Worm (Caenorhabditis elegans) whole organism, mixed stage, embryonic: ENCODE data around the gene kcc-3.
"Not testable (repeated sequence)": the region's sequence is repeated elsewhere in the genome, so short reads cannot be mapped to it uniquely, and the experiment has no call there.

Experiments used
- M03D4.4 ChIP-seq: sonication (generic microtip); optimal IDR thresholded peaks from 2 replicates; lab custom pipeline; 2017; ENCODE audit warnings: mild to moderate bottlenecking, missing genetic modification characterization, missing compliant biosample characterization
- bed-3 ChIP-seq: fragments of 200-800 bp; sonication (Bioruptor generic); optimal IDR thresholded peaks from 3 replicates; lab custom pipeline; 2018; ENCODE audit warnings: mild to moderate bottlenecking, missing genetic modification characterization, moderate library complexity, missing compliant biosample characterization
- blmp-1 ChIP-seq: fragments of 150-350 bp; optimal IDR thresholded peaks from 2 replicates; lab custom pipeline; 2014; ENCODE audit warnings: missing biosample characterization, missing genetic modification characterization
- ceh-39 ChIP-seq: fragments of 150-350 bp; optimal IDR thresholded peaks from 2 replicates; lab custom pipeline; 2014; ENCODE audit warnings: missing biosample characterization, missing genetic modification characterization
- ceh-43 ChIP-seq: fragments of 200-800 bp; sonication (Bioruptor generic); optimal IDR thresholded peaks from 2 replicates; lab custom pipeline; 2018; ENCODE audit warnings: mild to moderate bottlenecking, missing genetic modification characterization, moderate library complexity, missing compliant biosample characterization
- ceh-83 ChIP-seq: fragments of 200-800 bp; sonication (Bioruptor generic); optimal IDR thresholded peaks from 2 replicates; lab custom pipeline; 2018; ENCODE audit warnings: mild to moderate bottlenecking, missing genetic modification characterization, missing compliant biosample characterization
- ces-1 ChIP-seq: fragments of 150-350 bp; optimal IDR thresholded peaks from 2 replicates; lab custom pipeline; 2014; ENCODE audit warnings: missing biosample characterization, missing genetic modification reagents, missing genetic modification characterization
- cnd-1 ChIP-seq: fragments of 200-800 bp; sonication (Bioruptor generic); optimal IDR thresholded peaks from 2 replicates; lab custom pipeline; 2018; ENCODE audit warnings: mild to moderate bottlenecking, missing genetic modification characterization, missing compliant biosample characterization
- drap-1 ChIP-seq: fragments of 200-800 bp; sonication (Bioruptor generic); optimal IDR thresholded peaks from 3 replicates; lab custom pipeline; 2018; ENCODE audit warnings: mild to moderate bottlenecking, missing genetic modification characterization, missing compliant biosample characterization
- elt-3 ChIP-seq: fragments of 150-350 bp; optimal IDR thresholded peaks from 2 replicates; lab custom pipeline; 2014; ENCODE audit warnings: missing biosample characterization, missing genetic modification characterization
- flh-1 ChIP-seq: fragments of 200-800 bp; sonication (Bioruptor generic); optimal IDR thresholded peaks from 2 replicates; lab custom pipeline; 2018; ENCODE audit warnings: mild to moderate bottlenecking, missing genetic modification characterization, moderate library complexity, missing compliant biosample characterization
- ham-2 ChIP-seq: fragments of 200-800 bp; sonication (Bioruptor generic); optimal IDR thresholded peaks from 2 replicates; lab custom pipeline; 2018; ENCODE audit warnings: mild to moderate bottlenecking, missing genetic modification characterization, missing compliant biosample characterization
- hlh-1 ChIP-seq: fragments of 150-350 bp; optimal IDR thresholded peaks from 2 replicates; lab custom pipeline; 2014; ENCODE audit warnings: missing biosample characterization, missing genetic modification reagents, missing genetic modification characterization
- lin-13 ChIP-seq: fragments of 150-350 bp; optimal IDR thresholded peaks from 2 replicates; lab custom pipeline; 2014; ENCODE audit warnings: missing biosample characterization, missing genetic modification characterization
- lsy-2 ChIP-seq: fragments of 150-350 bp; optimal IDR thresholded peaks from 2 replicates; lab custom pipeline; 2014; ENCODE audit warnings: missing biosample characterization, missing genetic modification characterization
- mab-5 ChIP-seq: fragments of 150-350 bp; optimal IDR thresholded peaks from 2 replicates; lab custom pipeline; 2014; ENCODE audit warnings: missing biosample characterization, missing genetic modification characterization
- mls-2 ChIP-seq: sonication (generic microtip); optimal IDR thresholded peaks from 2 replicates; lab custom pipeline; 2016; ENCODE audit warnings: mild to moderate bottlenecking, missing genetic modification characterization, moderate library complexity, missing compliant biosample characterization
- nhr-12 ChIP-seq: fragments of 150-350 bp; optimal IDR thresholded peaks from 2 replicates; lab custom pipeline; 2014; ENCODE audit warnings: missing biosample characterization, missing genetic modification characterization
- nhr-2 ChIP-seq: fragments of 150-350 bp; optimal IDR thresholded peaks from 2 replicates; lab custom pipeline; 2014; ENCODE audit warnings: missing biosample characterization, missing genetic modification characterization
- nhr-237 ChIP-seq: fragments of 150-350 bp; optimal IDR thresholded peaks from 2 replicates; lab custom pipeline; 2014; ENCODE audit warnings: missing biosample characterization, missing genetic modification characterization
- pha-4 ChIP-seq: fragments of 150-350 bp; optimal IDR thresholded peaks from 2 replicates; lab custom pipeline; 2018; ENCODE audit warnings: missing biosample characterization, missing genetic modification reagents, missing genetic modification characterization
- sem-2 ChIP-seq: fragments of 200-800 bp; sonication (Bioruptor generic); optimal IDR thresholded peaks from 2 replicates; lab custom pipeline; 2018; ENCODE audit warnings: mild to moderate bottlenecking, missing genetic modification characterization, missing compliant biosample characterization
- snpc-4 ChIP-seq: fragments of 150-350 bp; optimal IDR thresholded peaks from 2 replicates; lab custom pipeline; 2014; ENCODE audit warnings: missing biosample characterization, missing genetic modification characterization
- tbx-8 ChIP-seq: fragments of 200-800 bp; sonication (Bioruptor generic); optimal IDR thresholded peaks from 2 replicates; lab custom pipeline; 2018; ENCODE audit warnings: mild to moderate bottlenecking, missing genetic modification characterization, moderate library complexity, missing compliant biosample characterization
- unc-39 ChIP-seq: fragments of 150-350 bp; optimal IDR thresholded peaks from 2 replicates; lab custom pipeline; 2014; ENCODE audit warnings: missing biosample characterization, missing genetic modification characterization
- unc-62 ChIP-seq: fragments of 150-350 bp; optimal IDR thresholded peaks from 2 replicates; lab custom pipeline; 2014; ENCODE audit warnings: missing biosample characterization, missing genetic modification reagents, missing genetic modification characterization
- zip-8 ChIP-seq: fragments of 150-350 bp; optimal IDR thresholded peaks from 2 replicates; lab custom pipeline; 2014; ENCODE audit warnings: missing biosample characterization, missing genetic modification characterization
- ztf-11 ChIP-seq: fragments of 150-350 bp; optimal IDR thresholded peaks from 2 replicates; lab custom pipeline; 2014; ENCODE audit warnings: missing biosample characterization, missing genetic modification characterization

The kcc-3 gene

ce11 chrII:7469318-7469717 is 35.2 kb upstream of the kcc-3 start:
- TF ChIP-seq elt-3 (tag; lab: Kevin White, UChicago) (no peak), M03D4.4 (tag; lab: Kevin White, UChicago) (no peak), ces-1 (GFP tag; lab: Kevin White, UChicago) (peak; percentile 57), mab-5 (no peak)

ce11 chrII:7465519-7465918 is 31.4 kb upstream of the kcc-3 start, which contains the start of gene sro-1:
Gene sro-1, minus strand, starts transcription at chrII:7465619.
- TF ChIP-seq mab-5 (no peak), hlh-1 (tag; lab: Kevin White, UChicago) (no peak), zip-8 (tag; lab: Kevin White, UChicago) (no peak), ztf-11 (tag; lab: Kevin White, UChicago) (no peak), sem-2 (GFP tag; lab: Kevin White, UChicago) (no peak), lsy-2 (tag; lab: Kevin White, UChicago) (no peak), ceh-83 (no peak)

- no peak for TF ChIP-seq pha-4 (tag; lab: Kevin White, UChicago)
- no peak for TF ChIP-seq M03D4.4 (tag; lab: Kevin White, UChicago)
- no peak for TF ChIP-seq nhr-237 (tag; lab: Kevin White, UChicago)
- TF ChIP-seq flh-1 (GFP tag; lab: Kevin White, UChicago), result no peak
- no peak for TF ChIP-seq bed-3 (GFP tag; lab: Kevin White, UChicago)
- TF ChIP-seq elt-3 (tag; lab: Kevin White, UChicago), result no peak
- no peak for TF ChIP-seq drap-1 (GFP tag; lab: Kevin White, UChicago)
- TF ChIP-seq nhr-12 (tag; lab: Kevin White, UChicago), result no peak
- no peak for TF ChIP-seq unc-39
- TF ChIP-seq tbx-8, result no peak
- TF ChIP-seq lin-13, result no peak
- no peak for TF ChIP-seq ham-2 (GFP tag; lab: Kevin White, UChicago)
- TF ChIP-seq cnd-1 (tag; lab: Kevin White, UChicago), result no peak
- TF ChIP-seq ces-1 (GFP tag; lab: Kevin White, UChicago), result no peak
- no peak for TF ChIP-seq snpc-4 (tag; lab: Kevin White, UChicago)
- TF ChIP-seq lsy-2 (tag; lab: Kevin White, UChicago), result no peak
- TF ChIP-seq nhr-2 (tag; lab: Kevin White, UChicago), result no peak
- TF ChIP-seq, all 35 proteins: peak for 0
Measured at ce11 chrII:7459205-7459604, 25.1 kb upstream of the kcc-3 start, which contains the start of gene D1022.2. Gene D1022.2, plus strand, starts transcription at chrII:7459505.

ce11 chrII:7458706-7459105 is 24.6 kb upstream of the kcc-3 start, which contains the start of gene D1022.5:
Gene D1022.5, minus strand, starts transcription at chrII:7458806.
- no peak for TF ChIP-seq lsy-2 (tag; lab: Kevin White, UChicago)
- no peak for TF ChIP-seq drap-1 (GFP tag; lab: Kevin White, UChicago)
- TF ChIP-seq tbx-8, result no peak
- no peak for TF ChIP-seq ceh-39
- no peak for TF ChIP-seq blmp-1
- no peak for TF ChIP-seq bed-3 (GFP tag; lab: Kevin White, UChicago)
- TF ChIP-seq, all 35 proteins: peak for 0

- TF ChIP-seq unc-62 (no peak), nhr-2 (tag; lab: Kevin White, UChicago) (no peak), blmp-1 (no peak), mls-2 (tag; lab: Kevin White, UChicago) (no peak), elt-3 (tag; lab: Kevin White, UChicago) (no peak), nhr-237 (tag; lab: Kevin White, UChicago) (no peak), ceh-43 (GFP tag; lab: Kevin White, UChicago) (no peak)
Measured at ce11 chrII:7457210-7457609, 23.1 kb upstream of the kcc-3 start, which contains the start of gene D1022.4. Gene D1022.4, minus strand, starts transcription at chrII:7457292.

- TF ChIP-seq nhr-12 (tag; lab: Kevin White, UChicago), result no peak
- no peak for TF ChIP-seq mls-2 (tag; lab: Kevin White, UChicago)
- no peak for TF ChIP-seq M03D4.4 (tag; lab: Kevin White, UChicago)
Measured at ce11 chrII:7456184-7456583, 22.1 kb upstream of the kcc-3 start, which contains the start of gene D1022.3. Gene D1022.3, minus strand, starts transcription at chrII:7456284.

ce11 chrII:7434958-7435357 is 876 bp upstream of the kcc-3 start, which contains the start of gene K02A2.1:
Gene K02A2.1, plus strand, starts transcription at chrII:7435258.
- TF ChIP-seq hlh-1 (tag; lab: Kevin White, UChicago); unc-39; mab-5: not testable (repeated sequence)
